Fruit fly (Drosophila melanogaster): ENCODE data around the gene pon.

Gene pon

dm6 chrX:4615684-4616292 is 20.3 kb upstream of the pon start (continued):
- TF ChIP-seq CG32006 (GFP tag; optimal IDR thresholded peaks at IDR 0.05), result peak; percentile 22
- no peak for TF ChIP-seq CG11762 (GFP tag; optimal IDR thresholded peaks at IDR 0.05; ENCODE audit: insufficient read depth)
- TF ChIP-seq topi (GFP tag; optimal IDR thresholded peaks at IDR 0.05), result peak; percentile 12
- TF ChIP-seq Hr39 (GFP tag; optimal IDR thresholded peaks at IDR 0.05), result peak; percentile 19
- peak; percentile 46 for TF ChIP-seq CG8632 (GFP tag; optimal IDR thresholded peaks at IDR 0.05)
- peak; percentile 43 for TF ChIP-seq Met (GFP tag; optimal IDR thresholded peaks at IDR 0.05)
- TF ChIP-seq Sox14 (GFP tag; optimal IDR thresholded peaks at IDR 0.05), result no peak
- TF ChIP-seq Ets21C (GFP tag; optimal IDR thresholded peaks at IDR 0.05), result no peak

- peak; percentile 26 for TF ChIP-seq CG7368 (GFP tag; optimal IDR thresholded peaks at IDR 0.05)
- TF ChIP-seq Eip75B (GFP tag; optimal IDR thresholded peaks at IDR 0.05), result peak; percentile 56
- no peak for TF ChIP-seq vri (GFP tag; optimal IDR thresholded peaks at IDR 0.05)
- no peak for TF ChIP-seq Lpt (GFP tag; optimal IDR thresholded peaks at IDR 0.05)
- peak; percentile 6 for TF ChIP-seq Blimp-1 (GFP tag; optimal IDR thresholded peaks at IDR 0.05)
- peak; percentile 54 for TF ChIP-seq CG16779 (tag; optimal IDR thresholded peaks at IDR 0.05)
- no peak for TF ChIP-seq CG11762 (GFP tag; optimal IDR thresholded peaks at IDR 0.05; ENCODE audit: insufficient read depth)
- peak; percentile 9 for TF ChIP-seq CG8319 (GFP tag; optimal IDR thresholded peaks at IDR 0.05)
- peak; percentile 66 for TF ChIP-seq Hr4 (GFP tag; optimal IDR thresholded peaks at IDR 0.05)
- no peak for TF ChIP-seq fd59A (GFP tag; optimal IDR thresholded peaks at IDR 0.05)
- no peak for TF ChIP-seq spab (GFP tag; optimal IDR thresholded peaks at IDR 0.05)
- peak; percentile 28 for TF ChIP-seq OdsH (GFP tag; optimal IDR thresholded peaks at IDR 0.05)
- peak; percentile 7 for TF ChIP-seq CG34406 (GFP tag; optimal IDR thresholded peaks at IDR 0.05)
- peak; percentile 55 to 67 for TF ChIP-seq ss (GFP tag; optimal IDR thresholded peaks at IDR 0.05)
- peak; percentile 65 for TF ChIP-seq CG31627 (GFP tag; optimal IDR thresholded peaks at IDR 0.05)
- peak; percentile 47 for TF ChIP-seq CG6276 (GFP tag; optimal IDR thresholded peaks at IDR 0.05)
- peak; percentile 64; the same call in 2 of the 3 replicates for TF ChIP-seq eg (GFP tag; IDR thresholded peaks at IDR 0.05)
- peak; percentile 61 for TF ChIP-seq Met (GFP tag; optimal IDR thresholded peaks at IDR 0.05)
- peak; percentile 81 for TF ChIP-seq CG6163 (GFP tag; IDR thresholded peaks at IDR 0.05)
- peak; percentile 61 for TF ChIP-seq lz (GFP tag; optimal IDR thresholded peaks at IDR 0.05)
- TF ChIP-seq CG8632 (GFP tag; optimal IDR thresholded peaks at IDR 0.05), result peak; percentile 15
- peak; percentile 19 for TF ChIP-seq CG6792 (GFP tag; optimal IDR thresholded peaks at IDR 0.05)
- no peak for TF ChIP-seq CG6808 (GFP tag; optimal IDR thresholded peaks at IDR 0.05)
- peak; percentile 37 for TF ChIP-seq pdm3 (GFP tag; optimal IDR thresholded peaks at IDR 0.05)
- TF ChIP-seq CG32006 (GFP tag; optimal IDR thresholded peaks at IDR 0.05), result peak; percentile 49
- peak; percentile 47 for TF ChIP-seq Smox (GFP tag; optimal IDR thresholded peaks at IDR 0.05)
- TF ChIP-seq cyc (GFP tag; optimal IDR thresholded peaks at IDR 0.05), result peak; percentile 50
- no peak for TF ChIP-seq CG6854 (GFP tag; optimal IDR thresholded peaks at IDR 0.05)
- TF ChIP-seq CG1621 (tag; optimal IDR thresholded peaks at IDR 0.05), result no peak
- no peak for TF ChIP-seq fd85E (GFP tag; optimal IDR thresholded peaks at IDR 0.05)
- TF ChIP-seq CG10631 (GFP tag; optimal IDR thresholded peaks at IDR 0.05), result no peak
- no peak for TF ChIP-seq CG3919 (GFP tag; optimal IDR thresholded peaks at IDR 0.05)
- peak; percentile 53; the same call in 2 of the 3 replicates for TF ChIP-seq CG8119 (GFP tag; IDR thresholded peaks at IDR 0.05)
- TF ChIP-seq fkh (GFP tag; optimal IDR thresholded peaks at IDR 0.05), result peak; percentile 40
- peak; percentile 22 for TF ChIP-seq CG9139 (GFP tag; optimal IDR thresholded peaks at IDR 0.05)
- TF ChIP-seq dsx (GFP tag; optimal IDR thresholded peaks at IDR 0.05; ENCODE audit: poor library complexity, severe bottlenecking), result peak; percentile 14
- peak; percentile 86 for TF ChIP-seq Eip78C (GFP tag)
- no peak for TF ChIP-seq Sox15 (GFP tag; optimal IDR thresholded peaks at IDR 0.05)
- peak; percentile 45 for TF ChIP-seq CG15336 (GFP tag; IDR thresholded peaks at IDR 0.05)
- no peak for TF ChIP-seq Ets96B (tag; optimal IDR thresholded peaks at IDR 0.05)
- TF ChIP-seq CG4318 (GFP tag; optimal IDR thresholded peaks at IDR 0.05), result no peak
- no peak for TF ChIP-seq Sox102F (GFP tag; optimal IDR thresholded peaks at IDR 0.05)
- peak; percentile 87 for TF ChIP-seq svp (GFP tag)
- TF ChIP-seq Sox14 (GFP tag; optimal IDR thresholded peaks at IDR 0.05), result peak; percentile 31
Observed at dm6 chrX:4616865-4617669, 19.1 kb upstream of the pon start, which contains the start of gene peb. Gene peb (plus strand): TSS chrX:4617564.

All from whole organism, prepupa.